Fruit fly (Drosophila melanogaster): ENCODE measurements around the gene Traf6.

Traf6 gene

dm6 chrX:8177030-8177349, 19.8 kb upstream of the Traf6 start, which contains the start of gene slpr (continued):
- TF ChIP-seq CG11695 (GFP tag; IDR thresholded peaks at IDR 0.05): no peak

dm6 chrX:8176291-8177029, 19.3 kb upstream of the Traf6 start:
- TF ChIP-seq dati (GFP tag; IDR thresholded peaks at IDR 0.05): no peak
- no peak for TF ChIP-seq Ets97D (GFP tag; optimal IDR thresholded peaks at IDR 0.05)
- no peak for TF ChIP-seq wor (GFP tag; IDR thresholded peaks at IDR 0.05)
- no peak for TF ChIP-seq CG8388 (GFP tag; optimal IDR thresholded peaks at IDR 0.05)
- no peak; the same call in 2 of the 3 replicates for TF ChIP-seq HLH4C (GFP tag; IDR thresholded peaks at IDR 0.05; ENCODE audit: partially characterized antibody)
- no peak for TF ChIP-seq CG34224 (GFP tag; IDR thresholded peaks at IDR 0.05; ENCODE audit: partially characterized antibody)
- peak; percentile 86 for TF ChIP-seq CG4360 (GFP tag; IDR thresholded peaks at IDR 0.05)
- TF ChIP-seq CG7987 (GFP tag; optimal IDR thresholded peaks at IDR 0.05): no peak
- no peak for TF ChIP-seq CG3407 (GFP tag; optimal IDR thresholded peaks at IDR 0.05)
- no peak for TF ChIP-seq Six4 (GFP tag; optimal IDR thresholded peaks at IDR 0.05)
- TF ChIP-seq kni (GFP tag; optimal IDR thresholded peaks at IDR 0.05): peak; percentile 26
- no peak for TF ChIP-seq Dfd (GFP tag; optimal IDR thresholded peaks at IDR 0.05)
- TF ChIP-seq lola (GFP tag; optimal IDR thresholded peaks at IDR 0.05): no peak
- no peak for TF ChIP-seq danr (GFP tag; IDR thresholded peaks at IDR 0.05)
- no peak for TF ChIP-seq Spps (tag; optimal IDR thresholded peaks at IDR 0.05)
- no peak for TF ChIP-seq CG1647 (GFP tag; optimal IDR thresholded peaks at IDR 0.05)
- TF ChIP-seq CG9876 (GFP tag; optimal IDR thresholded peaks at IDR 0.05): no peak
- no peak for TF ChIP-seq Rfx (GFP tag; IDR thresholded peaks at IDR 0.05)
- no peak for TF ChIP-seq CG13775 (GFP tag; optimal IDR thresholded peaks at IDR 0.05)
- no peak for TF ChIP-seq CG32772 (GFP tag; IDR thresholded peaks at IDR 0.05)
- TF ChIP-seq disco-r (GFP tag; optimal IDR thresholded peaks at IDR 0.05): no peak
- no peak for TF ChIP-seq CG3281 (GFP tag; optimal IDR thresholded peaks at IDR 0.05)
- no peak for TF ChIP-seq CG15011 (GFP tag; optimal IDR thresholded peaks at IDR 0.05)
- TF ChIP-seq CG9215 (GFP tag; IDR thresholded peaks at IDR 0.05): no peak
- no peak for TF ChIP-seq CG2875 (GFP tag; optimal IDR thresholded peaks at IDR 0.05)
- peak; percentile 41; the same call in 2 of the 3 replicates for TF ChIP-seq Aef1 (GFP tag; IDR thresholded peaks at IDR 0.05)
- TF ChIP-seq row (GFP tag; IDR thresholded peaks at IDR 0.05): 0 out of 3 replicates have a peak, but pooled peaks have one; percentile 19
- TF ChIP-seq kah (GFP tag; optimal IDR thresholded peaks at IDR 0.05): no peak
- no peak for TF ChIP-seq ham (GFP tag; IDR thresholded peaks at IDR 0.05)
- no peak for TF ChIP-seq Xbp1 (GFP tag; optimal IDR thresholded peaks at IDR 0.05)
- no peak for TF ChIP-seq Sin3A (optimal IDR thresholded peaks at IDR 0.05)
- 0 out of 4 replicates have a peak, but pooled peaks have one; percentile 41 for TF ChIP-seq chinmo (GFP tag; IDR thresholded peaks at IDR 0.05; ENCODE audit: partially characterized antibody)
- no peak for TF ChIP-seq CG11723 (GFP tag; optimal IDR thresholded peaks at IDR 0.05)
- TF ChIP-seq corto (GFP tag; optimal IDR thresholded peaks at IDR 0.05): no peak
- TF ChIP-seq MESR4 (GFP tag; optimal IDR thresholded peaks at IDR 0.05): peak; percentile 79
- no peak for TF ChIP-seq Trl (optimal IDR thresholded peaks at IDR 0.05)
- TF ChIP-seq Trl (GFP tag; optimal IDR thresholded peaks at IDR 0.05): no peak
- TF ChIP-seq CG6272 (GFP tag; IDR thresholded peaks at IDR 0.05): no peak
- peak; percentile 16 for TF ChIP-seq Elba2 (GFP tag; optimal IDR thresholded peaks at IDR 0.05)
- no peak for TF ChIP-seq CG7839 (tag; optimal IDR thresholded peaks at IDR 0.05)
- TF ChIP-seq nau (GFP tag; optimal IDR thresholded peaks at IDR 0.05): no peak
- no peak for TF ChIP-seq CG16815 (GFP tag; optimal IDR thresholded peaks at IDR 0.05)
- no peak for TF ChIP-seq CG3163 (GFP tag; optimal IDR thresholded peaks at IDR 0.05)
- TF ChIP-seq CG6813 (GFP tag; optimal IDR thresholded peaks at IDR 0.05): no peak
- TF ChIP-seq sr (GFP tag; IDR thresholded peaks at IDR 0.05): no peak
- no peak for TF ChIP-seq sc (optimal IDR thresholded peaks at IDR 0.05)
- TF ChIP-seq sc (GFP tag; optimal IDR thresholded peaks at IDR 0.05): no peak
- TF ChIP-seq Lim3 (GFP tag; IDR thresholded peaks at IDR 0.05): no peak

Measured in whole organism, embryonic.